Fruit fly (Drosophila melanogaster) Kc167 (cell line): ENCODE measurements around the gene CG13403.

Source experiments
- Myc ChIP-seq: fragments of >200 bp; optimal IDR thresholded peaks from 2 replicates; lab custom pipeline; 2017; ENCODE audit warnings: missing external identifiers
- Sin3A ChIP-seq: fragments of >200 bp; optimal IDR thresholded peaks from 2 replicates; lab custom pipeline; 2018; ENCODE audit warnings: missing external identifiers
- h ChIP-seq: fragments of >200 bp; optimal IDR thresholded peaks from 3 replicates; lab custom pipeline; 2018; ENCODE audit warnings: missing external identifiers
- insv ChIP-seq: fragments of >200 bp; optimal IDR thresholded peaks from 3 replicates; lab custom pipeline; 2018; ENCODE audit warnings: missing external identifiers
- psq ChIP-seq: fragments of >200 bp; optimal IDR thresholded peaks from 2 replicates; lab custom pipeline; 2017; ENCODE audit warnings: missing external identifiers
- ttk ChIP-seq: sonication (Bioruptor generic); optimal IDR thresholded peaks from 2 replicates; lab custom pipeline; 2017; ENCODE audit warnings: missing external identifiers

- TF ChIP-seq psq (lab: Kevin White, UChicago) (no peak), ttk (lab: Kevin White, UChicago) (no peak), Myc (lab: Kevin White, UChicago) (no peak), insv (lab: Kevin White, UChicago) (no peak), h (lab: Kevin White, UChicago) (no peak), Sin3A (lab: Kevin White, UChicago) (no peak)
Observed at dm6 chrX:14208426-14209208, 16.8 kb upstream of the CG13403 start.
